Comparison of ENCODE assay signal across 5 fruit fly cellular contexts in genomic region chr3R:13686371-13687211, dm6.
A peak's percentile ranks its signal among the peaks of the same experiment; 100 is the strongest.
TF ChIP-seq lines count a peak whose summit lies in the region.

Gene omd, minus strand, starts transcription at chr3R:13687210.

- peak; percentile 36 for TF ChIP-seq CTCF in whole organism, embryonic (GFP tag; optimal IDR thresholded peaks at IDR 0.05; lab: Kevin White, UChicago)

TF ChIP-seq in whole organism, adult, 20 proteins besides CTCF, POLR2A, EP300 and RAD21 (continues in another document):
- no peak for TF ChIP-seq tj (GFP tag; optimal IDR thresholded peaks at IDR 0.05; lab: Kevin White, UChicago)
- peak; percentile 64 for TF ChIP-seq CG33017 (tag; optimal IDR thresholded peaks at IDR 0.05; lab: Kevin White, UChicago)
- peak; percentile 84 for TF ChIP-seq CG12768 (GFP tag; optimal IDR thresholded peaks at IDR 0.05; lab: Kevin White, UChicago)
- TF ChIP-seq Mnt (GFP tag; optimal IDR thresholded peaks at IDR 0.05; lab: Kevin White, UChicago): peak; percentile 92
- TF ChIP-seq Hr96 (GFP tag; optimal IDR thresholded peaks at IDR 0.05; lab: Kevin White, UChicago): peak; percentile 57
- TF ChIP-seq CG1620 (GFP tag; optimal IDR thresholded peaks at IDR 0.05; lab: Kevin White, UChicago): peak; percentile 8
- peak; percentile 99 for TF ChIP-seq kay (GFP tag; lab: Kevin White, UChicago; ENCODE audit: borderline replicate concordance)
- peak; percentile 30 for TF ChIP-seq Clk (GFP tag; optimal IDR thresholded peaks at IDR 0.05; lab: Kevin White, UChicago)
- TF ChIP-seq Crg-1 (GFP tag; optimal IDR thresholded peaks at IDR 0.05; lab: Kevin White, UChicago): peak; percentile 32
- no peak for TF ChIP-seq CG5204 (GFP tag; optimal IDR thresholded peaks at IDR 0.05; lab: Kevin White, UChicago)
- peak; percentile 70 for TF ChIP-seq ovo (GFP tag; optimal IDR thresholded peaks at IDR 0.05; lab: Kevin White, UChicago)
- no peak for TF ChIP-seq cnc (optimal IDR thresholded peaks at IDR 0.05; lab: Kevin White, UChicago)
- TF ChIP-seq cic (GFP tag; optimal IDR thresholded peaks at IDR 0.05; lab: Kevin White, UChicago): peak; percentile 100
- TF ChIP-seq toe (GFP tag; optimal IDR thresholded peaks at IDR 0.05; lab: Kevin White, UChicago): peak; percentile 25
- peak; percentile 52 for TF ChIP-seq pad (GFP tag; optimal IDR thresholded peaks at IDR 0.05; lab: Kevin White, UChicago)
- TF ChIP-seq CG11617 (GFP tag; optimal IDR thresholded peaks at IDR 0.05; lab: Kevin White, UChicago): peak; percentile 65
- no peak for TF ChIP-seq CG14711 (tag; optimal IDR thresholded peaks at IDR 0.05; lab: Kevin White, UChicago)
- TF ChIP-seq CG7045 (GFP tag; optimal IDR thresholded peaks at IDR 0.05; lab: Kevin White, UChicago): peak; percentile 77

TF ChIP-seq in whole organism, embryonic, 481 proteins besides CTCF, POLR2A, EP300 and RAD21 (continues in another document):
- TF ChIP-seq CG17359 (tag; optimal IDR thresholded peaks at IDR 0.05; lab: Kevin White, UChicago): peak; percentile 64
- TF ChIP-seq sob (GFP tag; IDR thresholded peaks at IDR 0.05; lab: Robert Waterston, UW): peak; percentile 73
- TF ChIP-seq h (optimal IDR thresholded peaks at IDR 0.05; lab: Kevin White, UChicago): no peak
- TF ChIP-seq Opbp (GFP tag; IDR thresholded peaks at IDR 0.05; lab: Robert Waterston, UW; ENCODE audit: partially characterized antibody): no peak
- no peak for TF ChIP-seq Stat92E (GFP tag; optimal IDR thresholded peaks at IDR 0.05; lab: Kevin White, UChicago)
- peak; percentile 52 for TF ChIP-seq Dek (tag; optimal IDR thresholded peaks at IDR 0.05; lab: Kevin White, UChicago)
- peak; percentile 66 for TF ChIP-seq HHEX (GFP tag; optimal IDR thresholded peaks at IDR 0.05; lab: Kevin White, UChicago)
- peak; percentile 5 for TF ChIP-seq CG10654 (GFP tag; optimal IDR thresholded peaks at IDR 0.05; lab: Kevin White, UChicago)
- peak in 1 of 2 experiments; percentile 45 for TF ChIP-seq Eip74EF (GFP tag; optimal IDR thresholded peaks at IDR 0.05; lab: Kevin White, UChicago)
- no peak for TF ChIP-seq ato (GFP tag; IDR thresholded peaks at IDR 0.05; lab: Robert Waterston, UW; ENCODE audit: partially characterized antibody)
- peak; percentile 51 for TF ChIP-seq CG17328 (GFP tag; IDR thresholded peaks at IDR 0.05; lab: Robert Waterston, UW)
- TF ChIP-seq btn (GFP tag; optimal IDR thresholded peaks at IDR 0.05; lab: Kevin White, UChicago): peak; percentile 63
- peak; percentile 14 for TF ChIP-seq Bdp1 (GFP tag; optimal IDR thresholded peaks at IDR 0.05; lab: Kevin White, UChicago)
- TF ChIP-seq Jarid2 (GFP tag; optimal IDR thresholded peaks at IDR 0.05; lab: Kevin White, UChicago): peak; percentile 19
- TF ChIP-seq twi (tag; optimal IDR thresholded peaks at IDR 0.05; lab: Kevin White, UChicago): no peak
- TF ChIP-seq ATbp (GFP tag; optimal IDR thresholded peaks at IDR 0.05; lab: Kevin White, UChicago): peak; percentile 89
- no peak for TF ChIP-seq usp (GFP tag; optimal IDR thresholded peaks at IDR 0.05; lab: Kevin White, UChicago)
- peak; percentile 56 for TF ChIP-seq YL-1 (GFP tag; optimal IDR thresholded peaks at IDR 0.05; lab: Kevin White, UChicago)

TF ChIP-seq in whole organism, prepupa, 60 proteins besides CTCF, POLR2A, EP300 and RAD21 (continues in another document):
- TF ChIP-seq esn (GFP tag; optimal IDR thresholded peaks at IDR 0.05; lab: Kevin White, UChicago) (no peak), Met (GFP tag; optimal IDR thresholded peaks at IDR 0.05; lab: Kevin White, UChicago) (no peak), lz (GFP tag; optimal IDR thresholded peaks at IDR 0.05; lab: Kevin White, UChicago) (no peak), CG4318 (GFP tag; optimal IDR thresholded peaks at IDR 0.05; lab: Kevin White, UChicago) (no peak), fkh (GFP tag; optimal IDR thresholded peaks at IDR 0.05; lab: Kevin White, UChicago) (peak; percentile 99), Gug (GFP tag; IDR thresholded peaks at IDR 0.05; lab: Robert Waterston, UW) (no peak), dac (GFP tag; optimal IDR thresholded peaks at IDR 0.05; lab: Kevin White, UChicago) (no peak), acj6 (GFP tag; optimal IDR thresholded peaks at IDR 0.05; lab: Kevin White, UChicago) (peak; percentile 16), CG8119 (GFP tag; IDR thresholded peaks at IDR 0.05; lab: Robert Waterston, UW) (peak; percentile 43; the same call in 1 of the 3 replicates), cyc (GFP tag; optimal IDR thresholded peaks at IDR 0.05; lab: Kevin White, UChicago) (no peak), CG6808 (GFP tag; optimal IDR thresholded peaks at IDR 0.05; lab: Kevin White, UChicago) (no peak), eg (GFP tag; IDR thresholded peaks at IDR 0.05; lab: Robert Waterston, UW) (no peak; the same call in 2 of the 3 replicates), achi (GFP tag; optimal IDR thresholded peaks at IDR 0.05; lab: Kevin White, UChicago) (peak; percentile 39), Eip75B (GFP tag; optimal IDR thresholded peaks at IDR 0.05; lab: Kevin White, UChicago) (no peak), CG7368 (GFP tag; optimal IDR thresholded peaks at IDR 0.05; lab: Kevin White, UChicago) (peak; percentile 25), CG16779 (tag; optimal IDR thresholded peaks at IDR 0.05; lab: Kevin White, UChicago) (peak; percentile 69), CG10669 (GFP tag; optimal IDR thresholded peaks at IDR 0.05; lab: Kevin White, UChicago) (no peak), Sox102F (GFP tag; optimal IDR thresholded peaks at IDR 0.05; lab: Kevin White, UChicago) (no peak), CG3919 (GFP tag; optimal IDR thresholded peaks at IDR 0.05; lab: Kevin White, UChicago) (peak; percentile 23), CG31627 (GFP tag; optimal IDR thresholded peaks at IDR 0.05; lab: Kevin White, UChicago) (no peak)

TF ChIP-seq in whole organism, pupa, 21 proteins besides CTCF, POLR2A, EP300 and RAD21:
- TF ChIP-seq CG12605 (GFP tag; IDR thresholded peaks at IDR 0.05; lab: Robert Waterston, UW) (no peak), CG32121 (GFP tag; IDR thresholded peaks at IDR 0.05; lab: Robert Waterston, UW) (peak; percentile 23; the same call in 1 of the 2 replicates), Ets98B (GFP tag; IDR thresholded peaks at IDR 0.05; lab: Robert Waterston, UW) (peak; percentile 54; the same call in 1 of the 2 replicates), fd96Ca (GFP tag; IDR thresholded peaks at IDR 0.05; lab: Robert Waterston, UW) (peak; percentile 67; the same call in 1 of the 3 replicates), CG15710 (tag; optimal IDR thresholded peaks at IDR 0.05; lab: Kevin White, UChicago) (no peak), CG17806 (tag; optimal IDR thresholded peaks at IDR 0.05; lab: Kevin White, UChicago) (no peak), CG34367 (tag; optimal IDR thresholded peaks at IDR 0.05; lab: Kevin White, UChicago) (peak; percentile 12), CG4496 (GFP tag; IDR thresholded peaks at IDR 0.05; lab: Robert Waterston, UW) (peak; percentile 59; the same call in 1 of the 3 replicates), Pif1A (GFP tag; optimal IDR thresholded peaks at IDR 0.05; lab: Kevin White, UChicago) (peak; percentile 17)

TF ChIP-seq in whole organism, wandering third instar larva, 38 proteins besides CTCF, POLR2A, EP300 and RAD21:
- TF ChIP-seq OdsH (GFP tag; optimal IDR thresholded peaks at IDR 0.05; lab: Kevin White, UChicago) (peak; percentile 23), rgr (GFP tag; optimal IDR thresholded peaks at IDR 0.05; lab: Kevin White, UChicago) (peak; percentile 44), dmrt93B (GFP tag; optimal IDR thresholded peaks at IDR 0.05; lab: Kevin White, UChicago) (no peak), psq (GFP tag; optimal IDR thresholded peaks at IDR 0.05; lab: Kevin White, UChicago) (peak; percentile 64), Jra (GFP tag; optimal IDR thresholded peaks at IDR 0.05; lab: Kevin White, UChicago) (no peak), dsf (GFP tag; optimal IDR thresholded peaks at IDR 0.05; lab: Kevin White, UChicago; ENCODE audit: borderline replicate concordance) (no peak), brk (GFP tag; optimal IDR thresholded peaks at IDR 0.05; lab: Kevin White, UChicago) (no peak), fru (GFP tag; optimal IDR thresholded peaks at IDR 0.05; lab: Kevin White, UChicago) (no peak)
TF ChIP-seq in whole organism, wandering third instar larva: peak in this region for 3.
